Fruit fly (Drosophila melanogaster): ENCODE measurements around the gene CG3713.

- TF ChIP-seq D1 (tag; optimal IDR thresholded peaks at IDR 0.05) (no peak), Snoo (tag; optimal IDR thresholded peaks at IDR 0.05) (no peak), Pif1A (GFP tag; optimal IDR thresholded peaks at IDR 0.05) (no peak), CG15710 (tag; optimal IDR thresholded peaks at IDR 0.05) (no peak)
Measured at dm6 chrX:824961-825360, 22.0 kb downstream of the CG3713 start.
